Worm (Caenorhabditis elegans) whole organism, early embryonic: Measurements from ENCODE around the gene C02F5.10.
A peak's percentile ranks its signal among the peaks of the same experiment; 100 is the strongest.

Experiments
- B0310.2 ChIP-seq: sonication (generic microtip); optimal IDR thresholded peaks from 2 replicates; lab custom pipeline; 2016; ENCODE audit warnings: mild to moderate bottlenecking, missing genetic modification characterization, missing compliant biosample characterization
- hmg-4 ChIP-seq: fragments of 200-800 bp; sonication (Bioruptor generic); optimal IDR thresholded peaks from 2 replicates; lab custom pipeline; 2018; ENCODE audit warnings: mild to moderate bottlenecking, missing genetic modification characterization, missing compliant biosample characterization
- hnd-1 ChIP-seq: sonication (generic microtip); optimal IDR thresholded peaks from 2 replicates; lab custom pipeline; 2016; ENCODE audit warnings: missing genetic modification characterization, missing compliant biosample characterization
- tra-4 ChIP-seq: sonication (generic microtip); optimal IDR thresholded peaks from 2 replicates; lab custom pipeline; 2017; ENCODE audit warnings: missing genetic modification characterization, missing compliant biosample characterization

ce11 chrIII:8250007-8250683 is 864 bp upstream of the C02F5.10 start, which contains the start of gene knl-1:
- TF ChIP-seq hnd-1 (tag; lab: Kevin White, UChicago) (no peak), tra-4 (tag; lab: Kevin White, UChicago) (no peak), hmg-4 (peak; percentile 54), B0310.2 (tag; lab: Kevin White, UChicago) (no peak)
